Worm (Caenorhabditis elegans) whole organism, early embryonic: Measurements from ENCODE around the gene ent-5.

Experiments
- scrt-1 ChIP-seq: fragments of 200-800 bp; sonication (Bioruptor generic); IDR thresholded peaks from 2 replicates; pipeline ENCODE4 v1.3.6; 2022; ENCODE audit warnings: missing genetic modification characterization, missing compliant biosample characterization
- sea-1 ChIP-seq: fragments of 200-800 bp; sonication (Bioruptor generic); conservative IDR thresholded peaks from 2 replicates; pipeline ENCODE4 v1.3.6; 2022; ENCODE audit warnings: missing genetic modification characterization, missing compliant biosample characterization

- TF ChIP-seq sea-1 (no peak), scrt-1 (GFP tag; lab: Robert Waterston, UW) (no peak)
Observed at ce11 chrX:4609635-4610034, 39.4 kb downstream of the ent-5 start.
